Fruit fly (Drosophila melanogaster) whole organism, prepupa: Measurements from ENCODE around the gene CG13398.

ENCODE experiments used
- CG4318 ChIP-seq: fragments of 200-800 bp; sonication (Bioruptor generic); optimal IDR thresholded peaks from 3 replicates; lab custom pipeline; 2017; ENCODE audit warnings: missing biosample characterization, mild to moderate bottlenecking, missing genetic modification characterization
- Gug ChIP-seq: fragments of 200-800 bp; sonication (Bioruptor generic); IDR thresholded peaks from 2 replicates; pipeline ENCODE4 v1.3.6; 2022; ENCODE audit warnings: missing biosample characterization, missing genetic modification characterization

DNA sequence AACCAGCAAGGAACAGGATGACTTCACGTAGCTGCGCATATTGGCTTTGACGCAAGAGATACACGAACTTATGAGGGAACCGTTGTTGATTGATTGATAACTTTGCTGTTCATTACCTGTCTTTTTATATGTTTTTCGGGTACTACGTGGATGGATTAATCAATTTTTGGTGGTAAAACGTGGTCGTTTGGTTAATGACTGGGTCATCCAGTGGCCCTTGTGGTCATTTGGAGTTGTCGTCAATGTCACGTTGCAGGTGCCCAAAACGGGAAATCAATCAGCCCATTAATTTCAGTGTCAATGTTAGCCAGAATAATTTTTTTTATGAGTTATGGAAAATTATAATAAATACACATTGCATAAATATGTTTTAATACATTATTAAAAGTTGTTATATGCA is 25.8 kb downstream of the CG13398 start, which contains the start of gene CG42819:
- TF ChIP-seq Gug (GFP tag; lab: Robert Waterston, UW) (no peak), CG4318 (no peak)
